Fruit fly (Drosophila melanogaster): Measurements from ENCODE around the gene CG15531.

The CG15531 gene

DNA sequence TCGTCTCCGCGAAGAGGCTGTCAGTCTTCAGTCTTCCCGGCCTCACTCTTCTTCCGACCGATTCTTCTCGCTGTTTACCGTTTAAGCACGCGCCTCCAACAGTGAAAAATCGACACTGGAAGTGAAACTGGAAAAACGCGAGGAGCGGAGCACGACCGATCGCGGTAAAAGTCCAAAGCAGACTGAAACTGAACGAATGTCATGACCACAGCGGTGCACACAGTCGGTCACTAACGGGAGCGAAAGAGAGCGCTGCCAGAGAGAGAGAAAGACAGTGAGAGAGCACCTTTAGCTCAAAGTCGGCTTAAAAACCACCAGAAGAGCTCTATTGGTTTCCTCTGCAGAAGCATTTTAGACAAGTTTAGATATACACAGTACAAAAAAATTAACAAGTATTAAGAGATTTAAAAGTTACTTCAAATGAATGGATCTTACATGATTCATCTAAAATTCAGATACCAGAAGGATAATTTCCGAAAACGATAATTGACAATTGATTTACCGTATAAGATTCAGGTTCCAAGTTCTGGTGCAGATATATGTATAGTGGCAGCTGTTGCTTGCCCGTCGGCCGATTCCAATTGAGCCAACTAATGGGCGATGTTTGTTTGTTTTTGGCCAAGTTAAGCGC, 35.6 kb downstream of the CG15531 start, which contains the start of gene CG11498 (continued):
- TF ChIP-seq otp (GFP tag; IDR thresholded peaks at IDR 0.05): 0 out of 3 replicates have a peak, but pooled peaks have one; percentile 3
- TF ChIP-seq HLHmδ (GFP tag; optimal IDR thresholded peaks at IDR 0.05): peak; percentile 2
- TF ChIP-seq NC2β (GFP tag; optimal IDR thresholded peaks at IDR 0.05): no peak
- TF ChIP-seq tx (GFP tag; optimal IDR thresholded peaks at IDR 0.05): no peak
- TF ChIP-seq CG6683 (GFP tag; optimal IDR thresholded peaks at IDR 0.05): no peak
- TF ChIP-seq CG12769 (tag; optimal IDR thresholded peaks at IDR 0.05): peak; percentile 36
- no peak for TF ChIP-seq Tbp (GFP tag; optimal IDR thresholded peaks at IDR 0.05)
- TF ChIP-seq bbx (GFP tag; IDR thresholded peaks at IDR 0.05; ENCODE audit: partially characterized antibody): 0 out of 2 replicates have a peak, but pooled peaks have one; percentile 35
- TF ChIP-seq Xrp1 (GFP tag; IDR thresholded peaks at IDR 0.05): 0 out of 2 replicates have a peak, but pooled peaks have one; percentile 19
- no peak for TF ChIP-seq HmgZ (tag; optimal IDR thresholded peaks at IDR 0.05)
- TF ChIP-seq Drgx (GFP tag; IDR thresholded peaks at IDR 0.05): peak; percentile 72
- TF ChIP-seq Blimp-1 (GFP tag; optimal IDR thresholded peaks at IDR 0.05): peak; percentile 15
- peak; percentile 55 for TF ChIP-seq sens (GFP tag)
- TF ChIP-seq al (GFP tag; IDR thresholded peaks at IDR 0.05): no peak
- no peak for TF ChIP-seq Mrtf (GFP tag; IDR thresholded peaks at IDR 0.05)
- peak; percentile 88 for TF ChIP-seq CG2199 (GFP tag; IDR thresholded peaks at IDR 0.05)
- TF ChIP-seq nau (GFP tag; optimal IDR thresholded peaks at IDR 0.05): no peak
- TF ChIP-seq pros (GFP tag; optimal IDR thresholded peaks at IDR 0.05): peak; percentile 22
- TF ChIP-seq vvl (GFP tag; IDR thresholded peaks at IDR 0.05): peak; percentile 36; the same call in 1 of the 2 replicates
- no peak for TF ChIP-seq CG10462 (GFP tag; optimal IDR thresholded peaks at IDR 0.05)

DNA sequence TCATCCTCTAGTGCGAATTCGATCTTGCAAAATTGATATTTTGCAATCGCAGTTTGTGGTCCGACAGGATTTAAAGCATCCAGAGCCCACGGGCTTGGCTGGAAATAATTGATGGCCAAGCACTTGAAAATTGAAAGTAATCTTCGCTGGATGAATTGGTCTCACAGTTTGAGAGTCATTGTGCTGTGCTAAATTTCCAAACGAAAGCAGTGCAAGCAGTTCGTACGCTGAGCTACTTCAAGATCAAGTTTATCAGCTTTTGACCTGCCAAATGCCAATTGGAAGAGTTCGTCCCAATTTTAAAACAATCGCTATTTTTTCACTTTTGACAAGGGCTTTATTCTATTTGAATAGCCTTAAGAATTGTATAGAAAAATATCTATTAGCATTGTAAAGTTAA, 42.2 kb downstream of the CG15531 start:
- peak; percentile 32 for TF ChIP-seq CG15601 (tag; optimal IDR thresholded peaks at IDR 0.05)
- TF ChIP-seq lmd (GFP tag; IDR thresholded peaks at IDR 0.05): no peak
- no peak for TF ChIP-seq CG10267 (tag; optimal IDR thresholded peaks at IDR 0.05)
- peak; percentile 30; the same call in 1 of the 3 replicates for TF ChIP-seq HLH4C (GFP tag; IDR thresholded peaks at IDR 0.05; ENCODE audit: partially characterized antibody)
- no peak for TF ChIP-seq CG5180 (GFP tag; optimal IDR thresholded peaks at IDR 0.05)
- no peak for TF ChIP-seq wdn (GFP tag; IDR thresholded peaks at IDR 0.05)
- peak; percentile 55 for TF ChIP-seq stwl (tag; optimal IDR thresholded peaks at IDR 0.05)
- TF ChIP-seq CG6791 (GFP tag; IDR thresholded peaks at IDR 0.05; ENCODE audit: partially characterized antibody): peak; percentile 65; the same call in 2 of the 3 replicates
- TF ChIP-seq en (GFP tag; optimal IDR thresholded peaks at IDR 0.05): no peak
- TF ChIP-seq CG42726 (GFP tag; IDR thresholded peaks at IDR 0.05; ENCODE audit: partially characterized antibody): 0 out of 2 replicates have a peak, but pooled peaks have one; percentile 34
- TF ChIP-seq Opbp (GFP tag; IDR thresholded peaks at IDR 0.05; ENCODE audit: partially characterized antibody): peak; percentile 33; the same call in 1 of the 3 replicates
- peak; percentile 90 for TF ChIP-seq CG2199 (GFP tag; IDR thresholded peaks at IDR 0.05)
- peak; percentile 55 for TF ChIP-seq CG18011 (GFP tag; optimal IDR thresholded peaks at IDR 0.05)
- peak; percentile 12 for TF ChIP-seq pita (GFP tag; optimal IDR thresholded peaks at IDR 0.05)
- TF ChIP-seq Med (GFP tag): peak; percentile 36
- no peak for TF ChIP-seq CG5245 (GFP tag; optimal IDR thresholded peaks at IDR 0.05)
- TF ChIP-seq knrl (GFP tag; IDR thresholded peaks at IDR 0.05; ENCODE audit: partially characterized antibody): peak; percentile 14; the same call in 1 of the 3 replicates
- peak in 1 of 2 experiments; percentile 17 for TF ChIP-seq Hr78 (GFP tag; optimal IDR thresholded peaks at IDR 0.05)
- 0 out of 3 replicates have a peak, but pooled peaks have one; percentile 29 for TF ChIP-seq CG16813 (GFP tag; IDR thresholded peaks at IDR 0.05; ENCODE audit: partially characterized antibody)
- peak; percentile 56 for TF ChIP-seq Blimp-1 (GFP tag; optimal IDR thresholded peaks at IDR 0.05)
- TF ChIP-seq maf-S (GFP tag; optimal IDR thresholded peaks at IDR 0.05): no peak
- no peak for TF ChIP-seq prd (optimal IDR thresholded peaks at IDR 0.05)
- peak; percentile 15; the same call in 1 of the 3 replicates for TF ChIP-seq prd (GFP tag; IDR thresholded peaks at IDR 0.05)
- TF ChIP-seq CG13424 (tag; optimal IDR thresholded peaks at IDR 0.05): no peak
- TF ChIP-seq cad (GFP tag; optimal IDR thresholded peaks at IDR 0.05): peak; percentile 75
- TF ChIP-seq CG7928 (GFP tag; optimal IDR thresholded peaks at IDR 0.05): no peak
- no peak for TF ChIP-seq caup (GFP tag; optimal IDR thresholded peaks at IDR 0.05; ENCODE audit: severe bottlenecking)
- TF ChIP-seq CG6654 (GFP tag; optimal IDR thresholded peaks at IDR 0.05): peak; percentile 98
- TF ChIP-seq amos (GFP tag; IDR thresholded peaks at IDR 0.05; ENCODE audit: partially characterized antibody): peak; percentile 18; the same call in 1 of the 2 replicates

Data from whole organism, embryonic.